Worm (Caenorhabditis elegans) whole organism, young adult: ENCODE data around the gene mff-1.

Source experiments
- B0336.3 ChIP-seq: fragments of 200-800 bp; sonication (Bioruptor generic); IDR thresholded peaks from 2 replicates; pipeline ENCODE4 v1.3.6; 2022; ENCODE audit warnings: missing genetic modification characterization, missing compliant biosample characterization
- C17E4.6 ChIP-seq: fragments of 200-800 bp; sonication (Bioruptor generic); IDR thresholded peaks from 2 replicates; pipeline ENCODE4 v1.3.6; 2022; ENCODE audit warnings: missing genetic modification reagents, missing genetic modification characterization, missing compliant biosample characterization
- F39B2.1 ChIP-seq: fragments of 200-800 bp; sonication (Bioruptor generic); IDR thresholded peaks from 2 replicates; pipeline ENCODE4 v1.3.6; 2022; ENCODE audit warnings: missing genetic modification reagents, missing genetic modification characterization, missing compliant biosample characterization
- K12H6.12 ChIP-seq: fragments of 200-800 bp; sonication (Bioruptor generic); optimal IDR thresholded peaks from 2 replicates; lab custom pipeline; 2018; ENCODE audit warnings: mild to moderate bottlenecking, missing genetic modification characterization, missing compliant biosample characterization
- Y53G8AR.9 ChIP-seq: fragments of 200-800 bp; sonication (Bioruptor generic); conservative IDR thresholded peaks from 2 replicates; pipeline ENCODE4 v1.3.6; 2022; ENCODE audit warnings: missing genetic modification reagents, missing genetic modification characterization, missing compliant biosample characterization
- Y95B8A.8 ChIP-seq: fragments of 200-800 bp; sonication (Bioruptor generic); IDR thresholded peaks from 2 replicates; pipeline ENCODE4 v1.3.6; 2022; ENCODE audit warnings: missing genetic modification reagents, missing genetic modification characterization, missing compliant biosample characterization
- ZK185.1 ChIP-seq: sonication (generic microtip); optimal IDR thresholded peaks from 2 replicates; lab custom pipeline; 2016; ENCODE audit warnings: mild to moderate bottlenecking, missing genetic modification characterization, missing compliant biosample characterization; ENCODE audit not compliant: poor library complexity, severe bottlenecking
- ama-1 ChIP-seq, 3 experiments: fragments of 150-350 bp in 1 of 3; sonication (generic microtip) in 2 of 3; optimal IDR thresholded peaks; 2 replicates each; lab custom pipeline; 2014 to 2018; ENCODE audit warnings: missing biosample characterization in 2 of 3, missing genetic modification characterization in 2 of 3, missing genetic modification reagents in 2 of 3
- athp-1 ChIP-seq: sonication (generic microtip); optimal IDR thresholded peaks from 2 replicates; lab custom pipeline; 2017; ENCODE audit warnings: mild to moderate bottlenecking, missing genetic modification characterization, missing compliant biosample characterization
- ceh-100 ChIP-seq: fragments of 200-800 bp; sonication (Bioruptor generic); IDR thresholded peaks from 2 replicates; pipeline ENCODE4 v1.3.6; 2022; ENCODE audit warnings: missing genetic modification reagents, missing genetic modification characterization, missing compliant biosample characterization
- ceh-58 ChIP-seq: fragments of 200-800 bp; sonication (Bioruptor generic); IDR thresholded peaks from 2 replicates; pipeline ENCODE4 v1.3.6; 2022; ENCODE audit warnings: missing genetic modification characterization, missing compliant biosample characterization
- die-1 ChIP-seq: sonication (generic microtip); optimal IDR thresholded peaks from 2 replicates; lab custom pipeline; 2016; ENCODE audit warnings: missing genotype, mild to moderate bottlenecking, missing genetic modification characterization, missing compliant biosample characterization
- egl-44 ChIP-seq: fragments of 200-800 bp; sonication (Bioruptor generic); IDR thresholded peaks from 2 replicates; pipeline ENCODE4 v1.3.6; 2022; ENCODE audit warnings: missing genetic modification reagents, missing genetic modification characterization, missing compliant biosample characterization
- egrh-3 ChIP-seq: fragments of 200-800 bp; sonication (Bioruptor generic); IDR thresholded peaks from 2 replicates; pipeline ENCODE4 v1.3.6; 2022; ENCODE audit warnings: missing genetic modification reagents, missing genetic modification characterization, missing compliant biosample characterization
- ekl-4 ChIP-seq: fragments of 200-800 bp; sonication (Bioruptor generic); IDR thresholded peaks from 2 replicates; pipeline ENCODE4 v1.3.6; 2022; ENCODE audit warnings: missing genetic modification reagents, missing genetic modification characterization, missing compliant biosample characterization
- fkh-3 ChIP-seq: sonication (generic microtip); optimal IDR thresholded peaks from 2 replicates; lab custom pipeline; 2016; ENCODE audit warnings: mild to moderate bottlenecking, missing genetic modification characterization, missing compliant biosample characterization
- hlh-26 ChIP-seq: fragments of 200-800 bp; sonication (Bioruptor generic); conservative IDR thresholded peaks from 2 replicates; pipeline ENCODE4 v1.3.6; 2022; ENCODE audit warnings: missing genetic modification reagents, missing genetic modification characterization, missing compliant biosample characterization
- hmg-20 ChIP-seq: fragments of 200-800 bp; sonication (Bioruptor generic); IDR thresholded peaks from 2 replicates; pipeline ENCODE4 v1.3.6; 2022; ENCODE audit warnings: missing genetic modification reagents, missing genetic modification characterization, missing compliant biosample characterization
- hrde-1 ChIP-seq: sonication (generic microtip); optimal IDR thresholded peaks from 2 replicates; lab custom pipeline; 2016; ENCODE audit warnings: missing genetic modification characterization, mild to moderate bottlenecking, missing compliant biosample characterization, moderate library complexity, missing genotype, missing genetic modification reagents, borderline replicate concordance
- let-526 ChIP-seq: fragments of 200-800 bp; sonication (Bioruptor generic); IDR thresholded peaks from 2 replicates; pipeline ENCODE4 v1.3.6; 2022; ENCODE audit warnings: missing genetic modification reagents, missing genetic modification characterization, missing compliant biosample characterization
- lin-35 ChIP-seq, 3 experiments: fragments of 150-350 bp in 2 of 3; sonication (generic microtip) in 1 of 3; optimal IDR thresholded peaks; 2 replicates each; lab custom pipeline; 2014 to 2018; ENCODE audit warnings: missing biosample characterization in 3 of 3, missing genetic modification characterization in 3 of 3, missing genetic modification reagents in 3 of 3
- lsl-1 ChIP-seq: fragments of 200-800 bp; sonication (Bioruptor generic); optimal IDR thresholded peaks from 2 replicates; lab custom pipeline; 2018; ENCODE audit warnings: mild to moderate bottlenecking, missing genetic modification characterization, moderate library complexity, missing compliant biosample characterization
- lsy-27 ChIP-seq: sonication (generic microtip); optimal IDR thresholded peaks from 2 replicates; lab custom pipeline; 2017; ENCODE audit warnings: missing genetic modification characterization, mild to moderate bottlenecking, missing compliant biosample characterization, antibody characterized with exemption, missing genotype, borderline replicate concordance; ENCODE audit not compliant: insufficient read depth
- mcd-1 ChIP-seq: fragments of 200-800 bp; sonication (Bioruptor generic); IDR thresholded peaks from 2 replicates; pipeline ENCODE4 v1.3.6; 2022; ENCODE audit warnings: missing genetic modification reagents, missing genetic modification characterization, missing compliant biosample characterization
- mel-28 ChIP-seq: sonication (generic microtip); optimal IDR thresholded peaks from 2 replicates; lab custom pipeline; 2016; ENCODE audit warnings: borderline replicate concordance, mild to moderate bottlenecking, missing genetic modification characterization, missing compliant biosample characterization
- mes-4 ChIP-seq: sonication (generic microtip); optimal IDR thresholded peaks from 2 replicates; lab custom pipeline; 2016; ENCODE audit warnings: missing genotype, missing genetic modification characterization, missing compliant biosample characterization
- mxl-1 ChIP-seq: sonication (generic microtip); optimal IDR thresholded peaks from 2 replicates; lab custom pipeline; 2016; ENCODE audit warnings: missing genetic modification characterization, missing compliant biosample characterization
- nfya-2 ChIP-seq: fragments of 200-800 bp; sonication (Bioruptor generic); IDR thresholded peaks from 2 replicates; pipeline ENCODE4 v1.3.6; 2022; ENCODE audit warnings: missing genetic modification reagents, missing genetic modification characterization, missing compliant biosample characterization
- nfyb-1 ChIP-seq: fragments of 200-800 bp; sonication (Bioruptor generic); IDR thresholded peaks from 2 replicates; pipeline ENCODE4 v1.3.6; 2022; ENCODE audit warnings: missing genetic modification reagents, missing genetic modification characterization, missing compliant biosample characterization
- nhr-120 ChIP-seq: fragments of 200-800 bp; sonication (Bioruptor generic); IDR thresholded peaks from 2 replicates; pipeline ENCODE4 v1.3.6; 2022; ENCODE audit warnings: missing genetic modification characterization, missing compliant biosample characterization
- nhr-80 ChIP-seq: sonication (generic microtip); optimal IDR thresholded peaks from 2 replicates; lab custom pipeline; 2016; ENCODE audit warnings: missing genetic modification characterization, missing compliant biosample characterization
- pbrm-1 ChIP-seq: fragments of 200-800 bp; sonication (Bioruptor generic); IDR thresholded peaks from 2 replicates; pipeline ENCODE4 v1.3.6; 2022; ENCODE audit warnings: missing genetic modification reagents, missing genetic modification characterization, missing compliant biosample characterization
- rpc-1 ChIP-seq, 2 experiments: fragments of 150-350 bp in 1 of 2; sonication (generic microtip) in 1 of 2; optimal IDR thresholded peaks; 2 replicates each; lab custom pipeline; 2014 to 2018; ENCODE audit warnings: missing biosample characterization in 1 of 2, missing genetic modification characterization in 1 of 2, missing genetic modification reagents in 1 of 2, missing genotype in 1 of 2
- snpc-1.3 ChIP-seq: sonication (generic microtip); optimal IDR thresholded peaks from 2 replicates; lab custom pipeline; 2017; ENCODE audit warnings: missing genetic modification characterization, mild to moderate bottlenecking, missing compliant biosample characterization, antibody characterized with exemption, moderate library complexity, missing genotype, missing genetic modification reagents; ENCODE audit not compliant: insufficient read depth
- tbp1 ChIP-seq: fragments of 200-800 bp; sonication (Bioruptor generic); optimal IDR thresholded peaks from 2 replicates; lab custom pipeline; 2018; ENCODE audit warnings: mild to moderate bottlenecking, missing genetic modification characterization, missing compliant biosample characterization
- tbx-9 ChIP-seq: sonication (generic microtip); optimal IDR thresholded peaks from 2 replicates; lab custom pipeline; 2016; ENCODE audit warnings: borderline replicate concordance, missing genetic modification characterization, inconsistent platforms, missing compliant biosample characterization
- xnd-1 ChIP-seq: sonication (generic microtip); optimal IDR thresholded peaks from 2 replicates; lab custom pipeline; 2016; ENCODE audit warnings: missing genotype, missing genetic modification reagents, missing genetic modification characterization, missing compliant biosample characterization
- zfh-2 ChIP-seq: fragments of 200-800 bp; sonication (Bioruptor generic); conservative IDR thresholded peaks from 2 replicates; pipeline ENCODE4 v1.3.6; 2022; ENCODE audit warnings: missing genetic modification reagents, missing genetic modification characterization, missing compliant biosample characterization
- ztf-18 ChIP-seq: sonication (generic microtip); optimal IDR thresholded peaks from 2 replicates; lab custom pipeline; 2016; ENCODE audit warnings: missing genotype, mild to moderate bottlenecking, missing genetic modification characterization, missing compliant biosample characterization
- ztf-22 ChIP-seq: fragments of 200-800 bp; sonication (Bioruptor generic); optimal IDR thresholded peaks from 2 replicates; lab custom pipeline; 2018; ENCODE audit warnings: mild to moderate bottlenecking, missing genetic modification characterization, moderate library complexity, missing compliant biosample characterization
- ztf-3 ChIP-seq: fragments of 200-800 bp; sonication (Bioruptor generic); optimal IDR thresholded peaks from 2 replicates; lab custom pipeline; 2018; ENCODE audit warnings: mild to moderate bottlenecking, missing genetic modification characterization, missing compliant biosample characterization

mff-1 gene

DNA sequence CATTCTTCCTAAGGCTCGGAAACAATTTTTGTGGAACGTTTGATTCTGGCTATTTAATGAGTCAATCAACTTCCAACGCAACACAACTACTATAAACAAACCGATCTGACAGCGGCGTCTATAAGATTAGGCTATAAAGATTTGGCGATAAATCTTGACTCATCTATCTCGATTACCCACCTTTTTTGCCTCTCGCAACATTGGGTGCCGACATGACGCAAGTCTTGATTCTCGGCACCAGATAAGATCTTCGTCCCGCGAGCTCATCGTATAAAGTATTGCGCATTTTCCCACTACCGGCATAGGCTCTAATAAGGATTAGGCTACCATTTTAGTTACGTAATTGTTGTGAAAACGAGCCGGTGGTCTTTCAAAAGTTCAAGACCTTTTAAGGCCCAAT, 24.9 kb upstream of the mff-1 start:
- TF ChIP-seq xnd-1 (no peak), tbx-9 (no peak), mes-4 (no peak), nfyb-1 (no peak), nhr-80 (tag; lab: Kevin White, UChicago) (no peak), athp-1 (tag; lab: Kevin White, UChicago) (no peak), snpc-1.3 (tag; lab: Kevin White, UChicago) (no peak), ceh-100 (GFP tag; lab: Robert Waterston, UW) (no peak), Y95B8A.8 (GFP tag; lab: Robert Waterston, UW) (no peak), hmg-20 (GFP tag; lab: Robert Waterston, UW) (no peak), B0336.3 (GFP tag; lab: Robert Waterston, UW) (no peak), ama-1 (optimal IDR thresholded peaks at IDR 0.05; lab: Kevin White, UChicago) (no peak), ama-1 (GFP tag; optimal IDR thresholded peaks at IDR 0.05; lab: Kevin White, UChicago) (no peak), ZK185.1 (no peak), nhr-120 (GFP tag; lab: Robert Waterston, UW) (no peak), C17E4.6 (GFP tag; lab: Robert Waterston, UW) (no peak), rpc-1 (optimal IDR thresholded peaks at IDR 0.05; lab: Kevin White, UChicago) (no peak), rpc-1 (tag; optimal IDR thresholded peaks at IDR 0.05; lab: Kevin White, UChicago) (no peak), egl-44 (GFP tag; lab: Robert Waterston, UW) (no peak), lsl-1 (GFP tag; lab: Kevin White, UChicago) (no peak), lin-35 (GFP tag; optimal IDR thresholded peaks at IDR 0.05; lab: Kevin White, UChicago) (no peak), mel-28 (no peak)
- TF ChIP-seq, all 124 proteins: peak for 0

DNA sequence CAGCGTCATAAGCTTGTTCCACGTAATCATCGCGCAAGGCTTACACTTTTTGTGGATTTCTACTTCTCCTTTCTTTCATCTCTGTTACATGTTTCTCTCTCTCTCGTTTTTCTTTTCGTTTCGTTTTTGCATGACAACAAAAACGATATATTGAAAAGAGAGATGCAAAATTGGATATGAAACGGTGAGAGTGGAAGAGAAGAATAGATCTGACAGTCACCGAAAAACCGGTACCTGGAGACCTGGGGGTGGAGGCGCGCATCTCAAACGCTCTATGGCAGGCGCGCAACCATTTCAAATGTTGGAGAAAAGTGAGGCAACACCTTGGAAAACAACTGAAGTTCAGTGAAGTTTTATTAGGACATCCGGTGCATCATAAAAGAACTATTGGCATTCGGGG, 22.6 kb upstream of the mff-1 start:
- TF ChIP-seq hlh-26 (GFP tag; lab: Robert Waterston, UW) (no peak), die-1 (tag; lab: Kevin White, UChicago) (no peak), ZK185.1 (no peak), ztf-22 (no peak), Y53G8AR.9 (GFP tag; lab: Robert Waterston, UW) (no peak), mcd-1 (no peak), mxl-1 (tag; lab: Kevin White, UChicago) (no peak), ztf-18 (no peak), F39B2.1 (GFP tag; lab: Robert Waterston, UW) (no peak), nfya-2 (GFP tag; lab: Robert Waterston, UW) (no peak), ceh-58 (GFP tag; lab: Robert Waterston, UW) (no peak), tbp1 (GFP tag; lab: Kevin White, UChicago) (no peak), zfh-2 (no peak), pbrm-1 (GFP tag; lab: Robert Waterston, UW) (no peak), egrh-3 (GFP tag; lab: Robert Waterston, UW) (no peak), K12H6.12 (tag; lab: Kevin White, UChicago) (no peak), ztf-3 (GFP tag; lab: Kevin White, UChicago) (no peak)

DNA sequence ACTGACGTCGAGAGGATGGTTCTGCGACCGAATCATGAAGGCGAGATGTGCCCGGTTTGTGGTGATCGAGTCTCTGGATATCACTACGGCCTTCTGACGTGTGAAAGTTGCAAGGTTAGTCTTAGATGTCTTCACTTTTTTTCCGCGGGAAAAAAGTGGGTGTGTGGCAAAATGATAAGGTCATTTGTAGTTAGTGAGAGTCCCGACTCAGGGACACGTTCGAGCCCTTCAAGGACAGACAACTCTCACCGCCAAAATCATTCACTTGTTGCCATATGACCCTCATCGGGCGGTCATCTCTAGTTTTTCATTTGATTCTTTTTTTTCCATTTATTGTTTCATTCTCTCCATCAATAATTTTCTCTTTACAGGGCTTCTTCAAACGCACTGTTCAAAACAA, 21.9 kb upstream of the mff-1 start:
- TF ChIP-seq let-526 (GFP tag; lab: Robert Waterston, UW) (no peak), lsy-27 (tag; lab: Kevin White, UChicago) (no peak), tbx-9 (no peak), fkh-3 (no peak), hrde-1 (no peak), ekl-4 (GFP tag; lab: Robert Waterston, UW) (no peak), C17E4.6 (GFP tag; lab: Robert Waterston, UW) (no peak)
